Worm (Caenorhabditis elegans) whole organism, early embryonic: Measurements from ENCODE around the gene fbxa-94.
A peak's percentile ranks its signal among the peaks of the same experiment; 100 is the strongest.

Source experiments
- B0310.2 ChIP-seq: sonication (generic microtip); optimal IDR thresholded peaks from 2 replicates; lab custom pipeline; 2016; ENCODE audit warnings: mild to moderate bottlenecking, missing genetic modification characterization, missing compliant biosample characterization
- F13C5.2 ChIP-seq: sonication (generic microtip); optimal IDR thresholded peaks from 2 replicates; lab custom pipeline; 2017; ENCODE audit warnings: mild to moderate bottlenecking, missing genetic modification characterization, inconsistent platforms, missing compliant biosample characterization
- aly-1 ChIP-seq: sonication (generic microtip); optimal IDR thresholded peaks from 2 replicates; lab custom pipeline; 2016; ENCODE audit warnings: missing genetic modification characterization, missing compliant biosample characterization
- ama-1 ChIP-seq: fragments of 150-350 bp; optimal IDR thresholded peaks from 2 replicates; lab custom pipeline; 2014
- ceh-13 ChIP-seq: fragments of 200-800 bp; sonication (Bioruptor generic); optimal IDR thresholded peaks from 2 replicates; lab custom pipeline; 2018; ENCODE audit warnings: mild to moderate bottlenecking, missing genetic modification characterization, missing compliant biosample characterization
- ceh-36 ChIP-seq: sonication (generic microtip); optimal IDR thresholded peaks from 2 replicates; lab custom pipeline; 2016; ENCODE audit warnings: missing genetic modification characterization, inconsistent platforms, missing compliant biosample characterization
- ets-7 ChIP-seq: sonication (generic microtip); optimal IDR thresholded peaks from 2 replicates; lab custom pipeline; 2016; ENCODE audit warnings: missing genotype, missing genetic modification characterization, missing compliant biosample characterization
- flt-1 ChIP-seq: fragments of 200-800 bp; sonication (Bioruptor generic); IDR thresholded peaks from 2 replicates; pipeline ENCODE4 v1.3.6; 2022; ENCODE audit warnings: missing genetic modification characterization, missing compliant biosample characterization
- hmbx-1 ChIP-seq: sonication (generic microtip); optimal IDR thresholded peaks from 2 replicates; lab custom pipeline; 2016; ENCODE audit warnings: mild to moderate bottlenecking, missing genetic modification characterization, missing compliant biosample characterization
- hmg-4 ChIP-seq: fragments of 200-800 bp; sonication (Bioruptor generic); optimal IDR thresholded peaks from 2 replicates; lab custom pipeline; 2018; ENCODE audit warnings: mild to moderate bottlenecking, missing genetic modification characterization, missing compliant biosample characterization
- hnd-1 ChIP-seq: sonication (generic microtip); optimal IDR thresholded peaks from 2 replicates; lab custom pipeline; 2016; ENCODE audit warnings: missing genetic modification characterization, missing compliant biosample characterization
- pes-1 ChIP-seq: fragments of 200-800 bp; sonication (Bioruptor generic); IDR thresholded peaks from 2 replicates; pipeline ENCODE4 v1.3.6; 2022; ENCODE audit warnings: missing genetic modification reagents, missing genetic modification characterization, missing compliant biosample characterization
- scrt-1 ChIP-seq: fragments of 200-800 bp; sonication (Bioruptor generic); IDR thresholded peaks from 2 replicates; pipeline ENCODE4 v1.3.6; 2022; ENCODE audit warnings: missing genetic modification characterization, missing compliant biosample characterization
- sea-1 ChIP-seq: fragments of 200-800 bp; sonication (Bioruptor generic); conservative IDR thresholded peaks from 2 replicates; pipeline ENCODE4 v1.3.6; 2022; ENCODE audit warnings: missing genetic modification characterization, missing compliant biosample characterization
- tbx-11 ChIP-seq: fragments of 200-800 bp; sonication (Bioruptor generic); IDR thresholded peaks from 2 replicates; pipeline ENCODE4 v1.3.6; 2022; ENCODE audit warnings: missing genetic modification characterization, missing compliant biosample characterization
- tbx-37 ChIP-seq: fragments of 200-800 bp; sonication (Bioruptor generic); conservative IDR thresholded peaks from 2 replicates; pipeline ENCODE4 v1.3.6; 2022; ENCODE audit warnings: missing genetic modification reagents, missing genetic modification characterization, missing compliant biosample characterization
- tra-4 ChIP-seq: sonication (generic microtip); optimal IDR thresholded peaks from 2 replicates; lab custom pipeline; 2017; ENCODE audit warnings: missing genetic modification characterization, missing compliant biosample characterization

The fbxa-94 gene

ce11 chrV:15605045-15605444 is 32.3 kb downstream of the fbxa-94 start, which contains the start of gene fbxa-154:
fbxa-154 (minus strand) TSS chrV:15605145.
- TF ChIP-seq hnd-1 (tag; lab: Kevin White, UChicago) = no peak
- no peak for TF ChIP-seq ceh-13 (GFP tag; lab: Kevin White, UChicago)
- no peak for TF ChIP-seq tbx-11 (GFP tag; lab: Robert Waterston, UW)
- TF ChIP-seq sea-1 = no peak
- no peak for TF ChIP-seq hmbx-1 (tag; lab: Kevin White, UChicago)
- no peak for TF ChIP-seq ets-7 (tag; lab: Kevin White, UChicago)
- TF ChIP-seq scrt-1 (GFP tag; lab: Robert Waterston, UW) = no peak
- no peak for TF ChIP-seq ceh-36
- no peak for TF ChIP-seq tbx-37 (GFP tag; lab: Robert Waterston, UW)
- no peak for TF ChIP-seq F13C5.2 (tag; lab: Kevin White, UChicago)
- TF ChIP-seq B0310.2 (tag; lab: Kevin White, UChicago) = no peak
- TF ChIP-seq hmg-4 (GFP tag; lab: Kevin White, UChicago) = no peak
- TF ChIP-seq tra-4 (tag; lab: Kevin White, UChicago) = no peak
- no peak for TF ChIP-seq pes-1
- no peak for TF ChIP-seq ama-1 (lab: Kevin White, UChicago)
- no peak for TF ChIP-seq flt-1

- TF ChIP-seq hmg-4 (GFP tag; lab: Kevin White, UChicago) (peak; percentile 16), flt-1 (no peak), tbx-37 (GFP tag; lab: Robert Waterston, UW) (no peak), F13C5.2 (tag; lab: Kevin White, UChicago) (peak; percentile 9), sea-1 (0 out of 2 replicates have a peak, but pooled peaks have one; percentile 19)
Observed at ce11 chrV:15610350-15610940, 37.7 kb downstream of the fbxa-94 start, which contains the start of the genes fbxa-153 and str-12. fbxa-153 (minus strand) TSS chrV:15610384. str-12 (plus strand) TSS chrV:15610890.

ce11 chrV:15612886-15613285 is 40.2 kb downstream of the fbxa-94 start, which contains the start of gene str-263:
str-263 (plus strand) TSS chrV:15613186.
- TF ChIP-seq pes-1 = no peak
- TF ChIP-seq F13C5.2 (tag; lab: Kevin White, UChicago) = no peak
- no peak for TF ChIP-seq ets-7 (tag; lab: Kevin White, UChicago)
- no peak for TF ChIP-seq tbx-37 (GFP tag; lab: Robert Waterston, UW)
- no peak for TF ChIP-seq aly-1 (tag; lab: Kevin White, UChicago)

- TF ChIP-seq pes-1 (no peak), ama-1 (lab: Kevin White, UChicago) (no peak), ceh-13 (GFP tag; lab: Kevin White, UChicago) (no peak), scrt-1 (GFP tag; lab: Robert Waterston, UW) (no peak), tra-4 (tag; lab: Kevin White, UChicago) (no peak), tbx-11 (GFP tag; lab: Robert Waterston, UW) (no peak), hnd-1 (tag; lab: Kevin White, UChicago) (no peak), F13C5.2 (tag; lab: Kevin White, UChicago) (no peak)
Observed at ce11 chrV:15614534-15614933, 41.8 kb downstream of the fbxa-94 start.

ce11 chrV:15621518-15621917 is 48.8 kb downstream of the fbxa-94 start, which contains the start of gene C55A1.1:
C55A1.1 (plus strand) TSS chrV:15621818.
- TF ChIP-seq sea-1 = no peak
- TF ChIP-seq aly-1 (tag; lab: Kevin White, UChicago) = no peak
- no peak for TF ChIP-seq hnd-1 (tag; lab: Kevin White, UChicago)
- no peak for TF ChIP-seq tbx-11 (GFP tag; lab: Robert Waterston, UW)
- no peak for TF ChIP-seq ets-7 (tag; lab: Kevin White, UChicago)
- no peak for TF ChIP-seq B0310.2 (tag; lab: Kevin White, UChicago)
- no peak for TF ChIP-seq ama-1 (lab: Kevin White, UChicago)
- TF ChIP-seq scrt-1 (GFP tag; lab: Robert Waterston, UW) = no peak
- no peak for TF ChIP-seq flt-1
- no peak for TF ChIP-seq hmg-4 (GFP tag; lab: Kevin White, UChicago)
- no peak for TF ChIP-seq F13C5.2 (tag; lab: Kevin White, UChicago)
- TF ChIP-seq tbx-37 (GFP tag; lab: Robert Waterston, UW) = no peak
- TF ChIP-seq ceh-36 = no peak
